Worm (Caenorhabditis elegans): ENCODE data around the gene R166.2.

DNA sequence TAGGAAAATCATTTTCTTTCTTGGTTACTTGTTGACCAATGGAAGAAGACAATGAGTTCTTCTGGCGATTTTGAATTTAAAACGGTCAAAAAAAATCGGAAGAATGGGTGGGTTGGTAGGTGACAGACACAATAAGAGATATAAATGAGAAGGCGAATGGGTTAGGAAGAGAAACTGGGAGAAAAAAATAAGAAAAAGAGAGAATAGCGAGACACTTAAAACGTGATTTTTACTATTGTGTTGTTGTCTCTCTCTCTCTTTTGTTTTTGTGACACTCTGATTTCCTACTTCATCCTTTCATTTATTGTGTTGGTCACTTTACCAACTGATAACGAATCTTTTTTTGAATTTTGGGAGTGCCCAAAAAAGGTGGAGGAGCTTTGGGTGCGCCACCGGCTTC is 21.1 kb downstream of the R166.2 start:
- TF ChIP-seq lin-15B (tag; optimal IDR thresholded peaks at IDR 0.05) (no peak), madf-9 (GFP tag; conservative IDR thresholded peaks at IDR 0.05) (no peak), ceh-28 (tag; optimal IDR thresholded peaks at IDR 0.05) (no peak), nhr-77 (tag; optimal IDR thresholded peaks at IDR 0.05) (no peak), F10B5.3 (tag; optimal IDR thresholded peaks at IDR 0.05) (no peak), zfp-3 (GFP tag; conservative IDR thresholded peaks at IDR 0.05) (no peak), lin-13 (GFP tag; optimal IDR thresholded peaks at IDR 0.05) (no peak), nhr-41 (GFP tag; IDR thresholded peaks at IDR 0.05) (no peak), ztf-7 (tag; optimal IDR thresholded peaks at IDR 0.05) (no peak)
